Worm (Caenorhabditis elegans) whole organism, L2 larva: Measurements from ENCODE around the gene mccc-2.
A peak's percentile ranks its signal among the peaks of the same experiment; 100 is the strongest.

Experiments
- C34F6.9 ChIP-seq: fragments of 150-350 bp; optimal IDR thresholded peaks from 2 replicates; lab custom pipeline; 2014; ENCODE audit warnings: missing biosample characterization, missing genetic modification characterization
- F13H6.1 ChIP-seq: sonication (generic microtip); optimal IDR thresholded peaks from 2 replicates; lab custom pipeline; 2016; ENCODE audit warnings: missing genetic modification characterization, missing compliant biosample characterization
- R02D3.7 ChIP-seq: fragments of 150-350 bp; optimal IDR thresholded peaks from 2 replicates; lab custom pipeline; 2014; ENCODE audit warnings: missing biosample characterization, missing genetic modification characterization
- ZK546.5 ChIP-seq: sonication (generic microtip); optimal IDR thresholded peaks from 2 replicates; lab custom pipeline; 2017; ENCODE audit warnings: missing biosample characterization, missing genetic modification characterization
- aly-2 ChIP-seq: fragments of 150-350 bp; optimal IDR thresholded peaks from 2 replicates; lab custom pipeline; 2014; ENCODE audit warnings: missing biosample characterization, missing genetic modification characterization
- blmp-1 ChIP-seq: sonication (generic microtip); optimal IDR thresholded peaks from 2 replicates; lab custom pipeline; 2017; ENCODE audit warnings: missing genetic modification characterization, mild to moderate bottlenecking, missing compliant biosample characterization, antibody characterized with exemption, moderate library complexity; ENCODE audit not compliant: insufficient read depth
- ceh-16 ChIP-seq: fragments of 150-350 bp; optimal IDR thresholded peaks from 2 replicates; lab custom pipeline; 2014; ENCODE audit warnings: missing biosample characterization, missing genetic modification characterization
- ceh-82 ChIP-seq: fragments of 150-350 bp; optimal IDR thresholded peaks from 2 replicates; lab custom pipeline; 2014; ENCODE audit warnings: missing biosample characterization, missing genetic modification characterization
- crh-2 ChIP-seq: sonication (generic microtip); optimal IDR thresholded peaks from 2 replicates; lab custom pipeline; 2017; ENCODE audit warnings: missing biosample characterization, missing genetic modification characterization
- egl-27 ChIP-seq: sonication (generic microtip); optimal IDR thresholded peaks from 3 replicates; lab custom pipeline; 2017; ENCODE audit warnings: missing biosample characterization, missing genetic modification reagents, missing genetic modification characterization
- elt-3 ChIP-seq: sonication (generic microtip); optimal IDR thresholded peaks from 2 replicates; lab custom pipeline; 2017; ENCODE audit warnings: missing biosample characterization, missing genetic modification characterization
- gmeb-1 ChIP-seq: fragments of 150-350 bp; optimal IDR thresholded peaks from 2 replicates; lab custom pipeline; 2014; ENCODE audit warnings: missing biosample characterization, missing genetic modification characterization
- lin-11 ChIP-seq: fragments of 150-350 bp; sonication (generic microtip); optimal IDR thresholded peaks from 2 replicates; lab custom pipeline; 2014; ENCODE audit warnings: missing biosample characterization, missing genetic modification characterization, inconsistent platforms, mixed read lengths
- lin-13 ChIP-seq: fragments of 150-350 bp; optimal IDR thresholded peaks from 2 replicates; lab custom pipeline; 2014; ENCODE audit warnings: missing biosample characterization, missing genetic modification reagents, missing genetic modification characterization
- lin-39 ChIP-seq: fragments of 150-350 bp; optimal IDR thresholded peaks from 2 replicates; lab custom pipeline; 2014; ENCODE audit warnings: missing biosample characterization, missing genetic modification reagents, missing genetic modification characterization
- lsy-2 ChIP-seq, 2 experiments: fragments of 150-350 bp in 1 of 2; sonication (generic microtip) in 1 of 2; optimal IDR thresholded peaks; 2 replicates each; lab custom pipeline; 2014 to 2017; ENCODE audit warnings: missing biosample characterization in 2 of 2, missing genetic modification characterization in 2 of 2
- mab-5 ChIP-seq: fragments of 150-350 bp; optimal IDR thresholded peaks from 2 replicates; lab custom pipeline; 2014; ENCODE audit warnings: missing biosample characterization, missing genetic modification characterization
- nhr-10 ChIP-seq: sonication (generic microtip); optimal IDR thresholded peaks from 2 replicates; lab custom pipeline; 2017; ENCODE audit warnings: missing biosample characterization, missing genetic modification characterization
- nhr-11 ChIP-seq: fragments of 150-350 bp; optimal IDR thresholded peaks from 2 replicates; lab custom pipeline; 2014; ENCODE audit warnings: missing biosample characterization, missing genetic modification characterization
- nhr-12 ChIP-seq: fragments of 150-350 bp; optimal IDR thresholded peaks from 2 replicates; lab custom pipeline; 2014; ENCODE audit warnings: missing biosample characterization, missing genetic modification characterization
- nhr-21 ChIP-seq: fragments of 150-350 bp; optimal IDR thresholded peaks from 2 replicates; lab custom pipeline; 2014; ENCODE audit warnings: missing biosample characterization, missing genetic modification characterization
- nhr-23 ChIP-seq: fragments of 150-350 bp; optimal IDR thresholded peaks from 2 replicates; lab custom pipeline; 2014; ENCODE audit warnings: missing biosample characterization, missing genetic modification reagents, missing genetic modification characterization
- nhr-237 ChIP-seq: fragments of 150-350 bp; optimal IDR thresholded peaks from 2 replicates; lab custom pipeline; 2014; ENCODE audit warnings: missing biosample characterization, missing genetic modification characterization
- nhr-25 ChIP-seq: fragments of 150-350 bp; sonication (generic microtip); optimal IDR thresholded peaks from 3 replicates; lab custom pipeline; 2014; ENCODE audit warnings: missing biosample characterization, missing genetic modification characterization
- nhr-6 ChIP-seq: fragments of 150-350 bp; optimal IDR thresholded peaks from 2 replicates; lab custom pipeline; 2014; ENCODE audit warnings: missing biosample characterization, missing genetic modification characterization
- peb-1 ChIP-seq: fragments of 150-350 bp; optimal IDR thresholded peaks from 2 replicates; lab custom pipeline; 2014; ENCODE audit warnings: missing biosample characterization, missing genetic modification characterization
- skn-1 ChIP-seq: sonication (generic microtip); optimal IDR thresholded peaks from 2 replicates; lab custom pipeline; 2017; ENCODE audit warnings: missing biosample characterization, missing genetic modification characterization
- sma-9 ChIP-seq, 2 experiments: fragments of 150-350 bp in 1 of 2; sonication (generic microtip) in 1 of 2; optimal IDR thresholded peaks; 2 replicates each; lab custom pipeline; 2014 to 2016; ENCODE audit warnings: missing genetic modification characterization in 2 of 2, mild to moderate bottlenecking in 1 of 2, missing biosample characterization in 1 of 2, missing compliant biosample characterization in 1 of 2, missing genetic modification reagents in 1 of 2, moderate library complexity in 1 of 2
- snpc-4 ChIP-seq: fragments of 150-350 bp; optimal IDR thresholded peaks from 2 replicates; lab custom pipeline; 2014; ENCODE audit warnings: missing biosample characterization, missing genetic modification characterization
- unc-39 ChIP-seq: fragments of 150-350 bp; optimal IDR thresholded peaks from 2 replicates; lab custom pipeline; 2014; ENCODE audit warnings: missing biosample characterization, missing genetic modification characterization
- unc-55 ChIP-seq: fragments of 150-350 bp; sonication (generic microtip); optimal IDR thresholded peaks from 3 replicates; lab custom pipeline; 2014; ENCODE audit warnings: missing biosample characterization, missing genetic modification reagents, missing genetic modification characterization
- unc-62 ChIP-seq: fragments of 150-350 bp; optimal IDR thresholded peaks from 2 replicates; lab custom pipeline; 2014; ENCODE audit warnings: missing biosample characterization, missing genetic modification reagents, missing genetic modification characterization
- zag-1 ChIP-seq: fragments of 150-350 bp; optimal IDR thresholded peaks from 2 replicates; lab custom pipeline; 2014; ENCODE audit warnings: missing biosample characterization, missing genetic modification characterization
- ztf-1 ChIP-seq: fragments of 200-800 bp; sonication (Bioruptor generic); conservative IDR thresholded peaks from 2 replicates; pipeline ENCODE4 v1.3.6; 2022; ENCODE audit warnings: missing genetic modification characterization, missing compliant biosample characterization
- ztf-11 ChIP-seq: sonication (generic microtip); optimal IDR thresholded peaks from 2 replicates; lab custom pipeline; 2017; ENCODE audit warnings: missing biosample characterization, missing genetic modification characterization
- ztf-4 ChIP-seq: fragments of 150-350 bp; optimal IDR thresholded peaks from 2 replicates; lab custom pipeline; 2014; ENCODE audit warnings: missing biosample characterization, missing genetic modification characterization

Gene mccc-2

DNA sequence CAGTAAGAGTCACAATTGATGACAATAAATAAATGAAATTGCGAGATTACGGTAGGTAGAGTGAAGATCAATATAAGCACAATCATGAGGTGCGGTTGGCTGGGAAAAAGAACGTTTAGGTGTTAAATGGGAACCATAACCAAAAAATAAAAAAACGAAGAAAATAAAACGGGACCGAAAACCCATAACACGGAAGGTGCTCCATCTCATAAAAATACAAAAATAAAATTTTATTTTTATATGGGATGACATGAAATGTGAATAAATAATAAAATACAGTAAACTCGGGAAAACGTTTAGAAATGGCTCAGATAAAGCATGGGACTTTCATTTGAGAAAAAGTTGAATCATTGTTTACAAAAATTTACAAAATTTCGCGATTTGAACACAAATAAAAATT lies 13.6 kb downstream of the mccc-2 start, which contains the start of gene F02A9.7:
F02A9.7 (minus strand) TSS at position 101 of the 400 bp plus-strand sequence.
- TF ChIP-seq nhr-25 (tag; lab: Kevin White, UChicago) (no peak), lin-11 (tag; lab: Kevin White, UChicago) (no peak), unc-55 (GFP tag; lab: Kevin White, UChicago) (no peak), crh-2 (tag; lab: Kevin White, UChicago) (no peak), R02D3.7 (tag; lab: Kevin White, UChicago) (no peak), ztf-1 (GFP tag; lab: Robert Waterston, UW) (no peak), sma-9 (GFP tag; optimal IDR thresholded peaks at IDR 0.05; lab: Kevin White, UChicago) (no peak), sma-9 (tag; optimal IDR thresholded peaks at IDR 0.05; lab: Kevin White, UChicago) (no peak)

DNA sequence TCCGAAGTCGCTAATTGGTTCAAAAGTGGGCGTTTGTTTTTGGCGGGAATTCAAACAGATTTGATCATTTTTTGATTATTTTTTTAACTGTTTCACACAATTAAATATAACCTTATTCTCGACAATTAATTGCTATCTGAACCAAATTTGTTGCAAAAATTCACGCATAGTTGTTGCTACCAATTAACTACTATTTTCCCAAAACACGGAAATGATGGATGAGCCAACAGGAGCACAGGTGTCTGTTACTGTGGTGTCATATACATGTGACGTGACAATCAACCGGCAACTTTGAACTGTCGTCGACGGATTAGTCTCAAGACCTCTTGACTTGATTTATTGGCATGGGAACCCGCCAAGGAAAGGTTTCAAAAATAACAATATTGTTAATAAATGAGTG lies 16.5 kb downstream of the mccc-2 start:
- TF ChIP-seq lin-11 (tag; lab: Kevin White, UChicago) = no peak
- no peak for TF ChIP-seq R02D3.7 (tag; lab: Kevin White, UChicago)
- no peak for TF ChIP-seq ceh-82 (tag; lab: Kevin White, UChicago)
- no peak for TF ChIP-seq ceh-16 (tag; lab: Kevin White, UChicago)
- no peak for TF ChIP-seq zag-1 (tag; lab: Kevin White, UChicago)
- no peak for TF ChIP-seq nhr-237
- no peak for TF ChIP-seq nhr-23 (tag; lab: Kevin White, UChicago)
- no peak for TF ChIP-seq unc-62
- TF ChIP-seq ZK546.5 = no peak
- TF ChIP-seq nhr-11 = no peak
- no peak for TF ChIP-seq unc-39 (tag; lab: Kevin White, UChicago)
- no peak for TF ChIP-seq nhr-12
- no peak for TF ChIP-seq skn-1 (tag; lab: Kevin White, UChicago)
- no peak for TF ChIP-seq ztf-11 (tag; lab: Kevin White, UChicago)
- no peak for TF ChIP-seq C34F6.9 (tag; lab: Kevin White, UChicago)
- TF ChIP-seq crh-2 (tag; lab: Kevin White, UChicago) = no peak
- TF ChIP-seq peb-1 = no peak
- no peak for TF ChIP-seq nhr-21 (tag; lab: Kevin White, UChicago)
- TF ChIP-seq egl-27 (tag; lab: Kevin White, UChicago) = no peak

DNA sequence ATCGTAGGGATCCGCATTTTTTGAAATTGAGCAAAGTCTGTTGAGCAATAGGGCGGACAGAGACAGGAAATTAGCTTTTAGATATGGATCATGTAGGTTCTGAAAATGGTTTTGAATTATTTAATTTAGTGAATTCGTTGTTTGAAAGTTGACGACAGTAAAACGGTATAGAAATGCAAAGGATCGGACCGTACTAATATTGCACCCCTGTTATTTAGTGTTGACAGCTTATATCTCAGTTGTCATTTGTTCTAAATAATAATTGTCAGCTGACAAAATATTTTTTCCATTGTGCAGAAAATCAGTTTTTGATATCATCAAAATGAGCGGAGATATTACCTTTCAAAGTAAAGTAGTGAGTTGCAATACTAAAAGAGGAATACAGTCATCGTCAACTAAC lies 17.8 kb downstream of the mccc-2 start, which contains the start of gene lin-12:
lin-12 (minus strand) TSS at position 101 of the 400 bp plus-strand sequence.
- TF ChIP-seq snpc-4 (tag; lab: Kevin White, UChicago) (no peak), ceh-16 (tag; lab: Kevin White, UChicago) (no peak), blmp-1 (tag; lab: Kevin White, UChicago) (no peak), nhr-6 (tag; lab: Kevin White, UChicago) (no peak), gmeb-1 (tag; lab: Kevin White, UChicago) (no peak), ztf-4 (tag; lab: Kevin White, UChicago) (no peak), aly-2 (tag; lab: Kevin White, UChicago) (no peak), F13H6.1 (tag; lab: Kevin White, UChicago) (no peak), nhr-10 (tag; lab: Kevin White, UChicago) (no peak), elt-3 (no peak)

DNA sequence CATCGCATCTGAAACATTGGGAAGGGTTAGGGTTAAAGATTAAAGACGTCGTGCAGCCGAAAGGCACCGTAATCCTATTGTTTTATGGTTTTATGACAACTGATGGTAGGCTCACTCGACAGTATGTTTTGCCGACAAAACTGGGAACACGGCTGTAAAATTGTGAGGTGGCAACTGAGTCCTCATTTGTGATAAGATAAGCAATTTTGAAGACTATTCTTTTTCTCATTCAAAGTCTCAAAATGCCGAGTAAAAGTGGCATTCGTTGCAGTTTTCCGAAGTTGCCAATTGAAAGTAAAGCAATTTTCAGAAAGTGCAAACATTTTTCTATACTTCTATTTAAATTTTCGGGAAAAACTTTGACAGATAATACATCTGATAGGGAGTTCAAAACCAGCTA lies 19.5 kb downstream of the mccc-2 start:
- TF ChIP-seq lin-13 (GFP tag; lab: Kevin White, UChicago) = no peak

DNA sequence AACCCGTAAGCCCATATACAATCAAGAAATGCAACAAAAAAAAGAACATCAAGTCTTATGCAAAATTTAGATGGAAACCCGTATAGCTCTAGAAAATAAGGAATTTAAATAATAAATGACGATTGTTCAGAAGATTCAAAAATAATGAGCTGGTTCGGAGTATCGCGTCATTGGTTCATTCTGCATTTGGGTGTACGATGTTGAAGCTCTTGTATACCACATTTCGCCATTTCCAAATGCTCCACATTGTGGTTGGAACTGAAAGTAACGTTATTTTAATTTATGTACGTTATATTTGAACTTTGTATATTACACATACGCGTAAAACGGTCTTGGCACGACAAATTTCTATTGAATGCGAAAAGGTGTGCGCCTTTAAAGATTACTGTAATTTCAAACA lies 28.9 kb downstream of the mccc-2 start:
- no peak for TF ChIP-seq lin-39 (tag; lab: Kevin White, UChicago)
- TF ChIP-seq crh-2 (tag; lab: Kevin White, UChicago) = peak; percentile 21
- TF ChIP-seq lin-13 (GFP tag; lab: Kevin White, UChicago) = no peak
- TF ChIP-seq lsy-2 (tag; optimal IDR thresholded peaks at IDR 0.05; lab: Kevin White, UChicago) = peak in 1 of 2 experiments; percentile 35
- TF ChIP-seq mab-5 (tag; lab: Kevin White, UChicago) = no peak
